Worm (Caenorhabditis elegans) whole organism, L1 larva: ENCODE results near the gene C16A11.7.

Experiments used
- C04F5.9 ChIP-seq: sonication (generic microtip); optimal IDR thresholded peaks from 2 replicates; lab custom pipeline; 2016; ENCODE audit warnings: missing genetic modification characterization, missing compliant biosample characterization
- aly-2 ChIP-seq: fragments of 150-350 bp; optimal IDR thresholded peaks from 2 replicates; lab custom pipeline; 2014; ENCODE audit warnings: missing biosample characterization, missing genetic modification characterization
- ama-1 ChIP-seq: fragments of 150-350 bp; optimal IDR thresholded peaks from 2 replicates; lab custom pipeline; 2014
- ceh-82 ChIP-seq, 3 experiments: fragments of 150-350 bp in 1 of 3; sonication (generic microtip) in 2 of 3; optimal IDR thresholded peaks; 2 replicates each; lab custom pipeline; 2014 to 2017; ENCODE audit warnings: missing biosample characterization in 3 of 3, missing genetic modification characterization in 3 of 3
- ceh-88 ChIP-seq: fragments of 200-800 bp; sonication (Bioruptor generic); IDR thresholded peaks from 2 replicates; pipeline ENCODE4 v1.3.6; 2022; ENCODE audit warnings: missing genetic modification characterization, missing compliant biosample characterization
- lsy-2 ChIP-seq, 2 experiments: fragments of 150-350 bp; optimal IDR thresholded peaks; 2 replicates each; lab custom pipeline; 2014; ENCODE audit warnings: missing biosample characterization in 2 of 2, missing genetic modification characterization in 2 of 2
- nhr-28 ChIP-seq: fragments of 150-350 bp; optimal IDR thresholded peaks from 2 replicates; lab custom pipeline; 2014; ENCODE audit warnings: missing biosample characterization, missing genetic modification characterization
- nhr-77 ChIP-seq: fragments of 150-350 bp; optimal IDR thresholded peaks from 2 replicates; lab custom pipeline; 2014; ENCODE audit warnings: missing biosample characterization, missing genetic modification characterization
- pqm-1 ChIP-seq: sonication (generic microtip); optimal IDR thresholded peaks from 3 replicates; lab custom pipeline; 2017; ENCODE audit warnings: missing biosample characterization, missing genetic modification characterization
- unc-30 ChIP-seq: sonication (generic microtip); optimal IDR thresholded peaks from 2 replicates; lab custom pipeline; 2017; ENCODE audit warnings: missing biosample characterization, missing genetic modification characterization
- unc-62 ChIP-seq: fragments of 150-350 bp; optimal IDR thresholded peaks from 2 replicates; lab custom pipeline; 2014; ENCODE audit warnings: missing biosample characterization, missing genetic modification reagents, missing genetic modification characterization
- ztf-11 ChIP-seq, 2 experiments: sonication (generic microtip); optimal IDR thresholded peaks; 2 replicates each; lab custom pipeline; 2016 to 2017; ENCODE audit warnings: missing genetic modification characterization in 2 of 2, missing biosample characterization in 1 of 2, missing compliant biosample characterization in 1 of 2
- ztf-4 ChIP-seq: fragments of 150-350 bp; optimal IDR thresholded peaks from 2 replicates; lab custom pipeline; 2014; ENCODE audit warnings: missing biosample characterization, missing genetic modification characterization

DNA sequence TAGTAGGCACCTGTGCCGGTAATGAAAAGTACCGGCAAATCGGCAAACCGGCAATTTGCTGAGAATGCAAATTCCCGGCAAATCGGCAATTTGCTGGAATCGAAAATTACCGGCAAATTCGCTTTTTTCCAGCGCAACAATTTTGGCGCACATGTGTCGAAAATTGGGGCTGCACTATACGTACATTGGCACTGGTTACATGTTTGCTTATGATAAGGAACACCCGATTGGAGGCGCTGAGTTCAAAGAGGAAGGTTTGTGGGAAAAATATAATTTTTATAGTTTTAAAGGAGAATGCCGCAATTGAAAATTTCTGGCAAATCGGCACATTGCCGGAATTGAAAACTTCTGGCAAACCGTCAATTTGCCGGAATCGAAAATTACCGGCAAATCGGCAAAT lies 40.5 kb upstream of the C16A11.7 start:
- no peak for TF ChIP-seq C04F5.9
- TF ChIP-seq unc-30 (tag; lab: Kevin White, UChicago), result no peak
- TF ChIP-seq unc-62 (GFP tag; lab: Kevin White, UChicago), result no peak
- no peak for TF ChIP-seq ceh-82 (tag; optimal IDR thresholded peaks at IDR 0.05; lab: Kevin White, UChicago)
- TF ChIP-seq ama-1 (lab: Kevin White, UChicago), result no peak
- no peak for TF ChIP-seq nhr-77 (tag; lab: Kevin White, UChicago)
- TF ChIP-seq ceh-88 (GFP tag; lab: Robert Waterston, UW), result no peak
- TF ChIP-seq lsy-2 (tag; optimal IDR thresholded peaks at IDR 0.05; lab: Kevin White, UChicago), result no peak
- TF ChIP-seq nhr-28 (tag; lab: Kevin White, UChicago), result no peak
- TF ChIP-seq ztf-4, result no peak
- no peak for TF ChIP-seq ztf-11 (tag; optimal IDR thresholded peaks at IDR 0.05; lab: Kevin White, UChicago)
- TF ChIP-seq pqm-1 (tag; lab: Kevin White, UChicago), result no peak
- no peak for TF ChIP-seq aly-2 (tag; lab: Kevin White, UChicago)
